Worm (Caenorhabditis elegans): ENCODE results near the gene srw-33.

Gene srw-33

ce11 chrV:15451421-15451820 lies at the start of gene srw-33:
srw-33 (minus strand) TSS chrV:15451521.
- TF ChIP-seq klf-2 (GFP tag; conservative IDR thresholded peaks at IDR 0.05) (no peak), flt-1 (GFP tag; IDR thresholded peaks at IDR 0.05) (no peak)

ce11 chrV:15499099-15499498 lies 47.8 kb upstream of the srw-33 start:
- no peak for TF ChIP-seq klf-2 (GFP tag; conservative IDR thresholded peaks at IDR 0.05)
- no peak for TF ChIP-seq T22C8.4 (GFP tag; IDR thresholded peaks at IDR 0.05)
- TF ChIP-seq flt-1 (GFP tag; IDR thresholded peaks at IDR 0.05): no peak
- TF ChIP-seq ztf-23 (GFP tag; IDR thresholded peaks at IDR 0.05): no peak

DNA sequence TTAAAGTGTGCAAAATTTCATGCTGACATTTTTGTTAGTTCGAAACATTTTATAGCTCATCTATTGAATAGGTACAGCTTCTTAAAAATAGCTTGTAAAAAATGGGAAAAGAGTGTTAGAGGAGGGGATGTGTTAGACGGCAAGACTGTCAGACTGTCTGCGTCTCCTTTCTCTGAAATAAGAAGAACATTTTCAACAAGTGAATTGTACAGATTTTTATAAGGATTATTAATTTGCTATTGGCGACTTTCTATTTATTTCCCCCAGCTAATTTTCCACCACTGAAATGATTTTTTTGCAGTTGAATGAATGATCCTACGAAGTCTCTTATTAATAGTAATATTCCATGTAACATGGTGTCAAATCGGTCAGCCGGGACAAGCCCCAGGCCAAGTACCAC lies 47.1 kb upstream of the srw-33 start, which contains the start of gene C06B8.7:
Gene C06B8.7 (plus strand): TSS at position 301 of the 400 bp plus-strand sequence.
- TF ChIP-seq flt-1 (GFP tag; IDR thresholded peaks at IDR 0.05) (no peak), ztf-23 (GFP tag; IDR thresholded peaks at IDR 0.05) (no peak), tab-1 (GFP tag; IDR thresholded peaks at IDR 0.05) (no peak), T22C8.4 (GFP tag; IDR thresholded peaks at IDR 0.05) (no peak), ref-1 (GFP tag; conservative IDR thresholded peaks at IDR 0.05) (no peak), ztf-29 (GFP tag; IDR thresholded peaks at IDR 0.05) (no peak)

ce11 chrV:15497731-15498130 lies 46.4 kb upstream of the srw-33 start:
- TF ChIP-seq tab-1 (GFP tag; IDR thresholded peaks at IDR 0.05) (no peak), cog-1 (tag; optimal IDR thresholded peaks at IDR 0.05) (peak; percentile 12), ztf-29 (GFP tag; IDR thresholded peaks at IDR 0.05) (peak; percentile 53; the same call in 1 of the 2 replicates), med-1 (GFP tag; optimal IDR thresholded peaks at IDR 0.05; ENCODE audit: insufficient read depth) (no peak)

- TF ChIP-seq flt-1 (GFP tag; IDR thresholded peaks at IDR 0.05): no peak
- no peak for TF ChIP-seq ztf-29 (GFP tag; IDR thresholded peaks at IDR 0.05)
- TF ChIP-seq klf-2 (GFP tag; conservative IDR thresholded peaks at IDR 0.05): no peak
- TF ChIP-seq tab-1 (GFP tag; IDR thresholded peaks at IDR 0.05): no peak
- no peak for TF ChIP-seq cog-1 (tag; optimal IDR thresholded peaks at IDR 0.05)
- no peak for TF ChIP-seq ztf-23 (GFP tag; IDR thresholded peaks at IDR 0.05)
- no peak for TF ChIP-seq ref-1 (GFP tag; conservative IDR thresholded peaks at IDR 0.05)
- TF ChIP-seq med-1 (GFP tag; optimal IDR thresholded peaks at IDR 0.05; ENCODE audit: insufficient read depth): no peak
- no peak for TF ChIP-seq T22C8.4 (GFP tag; IDR thresholded peaks at IDR 0.05)
These were observed 43.8 kb upstream of the srw-33 start, which contains the start of gene srh-219 for ce11 chrV:15495169-15495568. srh-219 (plus strand) TSS chrV:15495469.

DNA sequence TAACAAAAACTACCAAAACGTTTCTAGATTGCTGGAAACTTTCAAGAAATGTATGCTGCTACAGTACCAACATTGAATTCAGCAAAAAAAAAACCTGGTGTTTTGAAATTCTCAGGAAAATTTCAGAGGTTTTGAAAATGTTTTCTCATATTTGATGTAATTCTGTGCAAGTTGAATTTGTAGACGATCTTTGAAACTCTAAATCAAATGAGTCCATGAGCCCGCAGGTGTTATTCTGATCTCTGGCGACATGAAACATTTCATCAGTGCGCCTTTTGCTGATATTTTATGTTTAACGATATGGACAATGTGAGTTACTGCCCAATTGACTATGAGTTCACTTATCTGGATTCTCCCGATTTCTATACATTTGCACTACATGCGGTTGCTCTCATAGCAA lies 42.4 kb upstream of the srw-33 start, which contains the start of gene srh-218:
Gene srh-218 (plus strand): TSS at position 301 of the 400 bp plus-strand sequence.
- TF ChIP-seq tab-1 (GFP tag; IDR thresholded peaks at IDR 0.05) (no peak), T22C8.4 (GFP tag; IDR thresholded peaks at IDR 0.05) (no peak), flt-1 (GFP tag; IDR thresholded peaks at IDR 0.05) (no peak), med-1 (GFP tag; optimal IDR thresholded peaks at IDR 0.05; ENCODE audit: insufficient read depth) (no peak)

DNA sequence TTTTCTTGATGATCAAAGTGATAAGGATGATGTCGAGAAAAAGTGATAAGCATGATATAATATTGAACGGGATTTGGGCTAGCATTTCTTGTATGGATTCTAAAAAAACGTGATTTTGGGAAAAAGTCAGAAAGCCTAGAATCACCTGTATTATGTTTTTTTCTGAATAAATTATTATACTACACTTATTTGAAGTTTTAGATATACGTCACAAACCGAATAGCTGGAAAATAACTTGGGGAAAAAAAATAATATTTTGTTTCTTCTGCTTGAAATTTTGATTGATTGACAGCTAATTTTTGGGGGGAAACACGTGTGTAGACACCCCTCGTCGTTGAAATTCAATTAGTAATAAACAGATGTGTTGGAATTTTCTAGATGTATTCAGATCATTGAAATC lies 41.2 kb upstream of the srw-33 start, which contains the start of gene str-264:
Gene str-264 (minus strand): TSS at position 101 of the 400 bp plus-strand sequence.
- TF ChIP-seq med-1 (GFP tag; optimal IDR thresholded peaks at IDR 0.05; ENCODE audit: insufficient read depth): no peak
- TF ChIP-seq ztf-29 (GFP tag; IDR thresholded peaks at IDR 0.05): no peak
- no peak for TF ChIP-seq klf-2 (GFP tag; conservative IDR thresholded peaks at IDR 0.05)
- TF ChIP-seq T22C8.4 (GFP tag; IDR thresholded peaks at IDR 0.05): no peak
- no peak for TF ChIP-seq ref-1 (GFP tag; conservative IDR thresholded peaks at IDR 0.05)
- TF ChIP-seq ztf-23 (GFP tag; IDR thresholded peaks at IDR 0.05): no peak
- no peak for TF ChIP-seq tab-1 (GFP tag; IDR thresholded peaks at IDR 0.05)
- no peak for TF ChIP-seq flt-1 (GFP tag; IDR thresholded peaks at IDR 0.05)
- TF ChIP-seq cog-1 (tag; optimal IDR thresholded peaks at IDR 0.05): no peak

ce11 chrV:15487764-15488163 lies 36.4 kb upstream of the srw-33 start, which contains the start of gene srw-21:
srw-21 (plus strand) TSS chrV:15488064.
- TF ChIP-seq ztf-29 (GFP tag; IDR thresholded peaks at IDR 0.05): no peak
- no peak for TF ChIP-seq T22C8.4 (GFP tag; IDR thresholded peaks at IDR 0.05)
- TF ChIP-seq flt-1 (GFP tag; IDR thresholded peaks at IDR 0.05): no peak
- TF ChIP-seq cog-1 (tag; optimal IDR thresholded peaks at IDR 0.05): no peak
- no peak for TF ChIP-seq ref-1 (GFP tag; conservative IDR thresholded peaks at IDR 0.05)
- no peak for TF ChIP-seq med-1 (GFP tag; optimal IDR thresholded peaks at IDR 0.05; ENCODE audit: insufficient read depth)
- TF ChIP-seq tab-1 (GFP tag; IDR thresholded peaks at IDR 0.05): no peak
- TF ChIP-seq ztf-23 (GFP tag; IDR thresholded peaks at IDR 0.05): no peak
- TF ChIP-seq klf-2 (GFP tag; conservative IDR thresholded peaks at IDR 0.05): no peak

- TF ChIP-seq ztf-29 (GFP tag; IDR thresholded peaks at IDR 0.05) (no peak), T22C8.4 (GFP tag; IDR thresholded peaks at IDR 0.05) (no peak), ztf-23 (GFP tag; IDR thresholded peaks at IDR 0.05) (no peak), klf-2 (GFP tag; conservative IDR thresholded peaks at IDR 0.05) (no peak)
These were observed 33.2 kb upstream of the srw-33 start, which contains the start of gene C06B8.3 for ce11 chrV:15484537-15484936. C06B8.3 (minus strand) TSS chrV:15484637.

ce11 chrV:15483563-15483962 lies 32.2 kb upstream of the srw-33 start:
- TF ChIP-seq ref-1 (GFP tag; conservative IDR thresholded peaks at IDR 0.05): no peak

- TF ChIP-seq cog-1 (tag; optimal IDR thresholded peaks at IDR 0.05) (no peak), med-1 (GFP tag; optimal IDR thresholded peaks at IDR 0.05; ENCODE audit: insufficient read depth) (no peak), tab-1 (GFP tag; IDR thresholded peaks at IDR 0.05) (no peak), ztf-23 (GFP tag; IDR thresholded peaks at IDR 0.05) (no peak)
These were observed 30.1 kb upstream of the srw-33 start, which contains the start of gene nhr-150 for ce11 chrV:15481374-15481773. nhr-150 (minus strand) TSS chrV:15481465.

All from whole organism, midembryonic.